Worm (Caenorhabditis elegans) whole organism, L4 larva: ENCODE data around the gene evl-14.

ENCODE experiments used
- T26A8.4 ChIP-seq: fragments of 200-800 bp; sonication (Bioruptor generic); IDR thresholded peaks from 2 replicates; pipeline ENCODE4 v1.3.6; 2022; ENCODE audit warnings: missing genetic modification characterization, missing compliant biosample characterization
- ama-1 ChIP-seq: fragments of 150-350 bp; optimal IDR thresholded peaks from 2 replicates; lab custom pipeline; 2014; ENCODE audit warnings: inconsistent platforms, mixed read lengths
- fkh-10 ChIP-seq: fragments of 150-350 bp; optimal IDR thresholded peaks from 2 replicates; lab custom pipeline; 2014; ENCODE audit warnings: missing biosample characterization, missing genetic modification reagents, missing genetic modification characterization
- lin-29 ChIP-seq: fragments of 200-800 bp; sonication (Bioruptor generic); IDR thresholded peaks from 2 replicates; pipeline ENCODE4 v1.3.6; 2022; ENCODE audit warnings: missing genetic modification reagents, missing genetic modification characterization, missing compliant biosample characterization
- mdl-1 ChIP-seq, 2 experiments: fragments of 150-350 bp in 1 of 2; sonication (generic microtip) in 1 of 2; optimal IDR thresholded peaks; 2 replicates each; lab custom pipeline; 2014 to 2017; ENCODE audit warnings: missing biosample characterization in 2 of 2, missing genetic modification characterization in 2 of 2
- mdt-29 ChIP-seq: fragments of 200-800 bp; sonication (Bioruptor generic); IDR thresholded peaks from 2 replicates; pipeline ENCODE4 v1.3.6; 2022; ENCODE audit warnings: missing genetic modification reagents, missing genetic modification characterization, missing compliant biosample characterization
- nhr-11 ChIP-seq: fragments of 150-350 bp; optimal IDR thresholded peaks from 2 replicates; lab custom pipeline; 2014; ENCODE audit warnings: missing biosample characterization, missing genetic modification characterization
- nhr-48 ChIP-seq: sonication (generic microtip); optimal IDR thresholded peaks from 2 replicates; lab custom pipeline; 2016; ENCODE audit warnings: mild to moderate bottlenecking, missing genetic modification characterization, missing compliant biosample characterization
- pqm-1 ChIP-seq: sonication (generic microtip); optimal IDR thresholded peaks from 2 replicates; lab custom pipeline; 2017; ENCODE audit warnings: missing biosample characterization, missing genetic modification characterization
- saeg-2 ChIP-seq: fragments of 200-800 bp; sonication (Bioruptor generic); IDR thresholded peaks from 2 replicates; pipeline ENCODE4 v1.3.6; 2022; ENCODE audit warnings: missing genetic modification reagents, missing genetic modification characterization, missing compliant biosample characterization
- snpc-4 ChIP-seq: fragments of 150-350 bp; optimal IDR thresholded peaks from 2 replicates; lab custom pipeline; 2014; ENCODE audit warnings: missing biosample characterization, missing genetic modification characterization
- unc-39 ChIP-seq: sonication (generic microtip); optimal IDR thresholded peaks from 2 replicates; lab custom pipeline; 2017; ENCODE audit warnings: missing biosample characterization, missing genetic modification characterization
- unc-62 ChIP-seq, 3 experiments: fragments of 150-350 bp in 1 of 3; sonication (generic microtip); optimal IDR thresholded peaks in 2 of 3; peaks in 1 of 3; 1 replicate in 1 of 3; 2 replicates in 2 of 3; lab custom pipeline; 2014 to 2017; ENCODE audit warnings: missing biosample characterization in 3 of 3, missing genetic modification characterization in 3 of 3, missing genetic modification reagents in 3 of 3, missing genotype in 1 of 3

ce11 chrIII:4263048-4263447 lies 49.9 kb downstream of the evl-14 start, which contains the start of gene T08A11.1:
- no peak for TF ChIP-seq ama-1 (lab: Kevin White, UChicago)
- TF ChIP-seq unc-62 (GFP tag; optimal IDR thresholded peaks at IDR 0.05 in 1 of 2; lab: Kevin White, UChicago), result no peak
- no peak for TF ChIP-seq unc-62 (tag; optimal IDR thresholded peaks at IDR 0.05; lab: Kevin White, UChicago)
- no peak for TF ChIP-seq mdl-1 (tag; optimal IDR thresholded peaks at IDR 0.05; lab: Kevin White, UChicago)
- TF ChIP-seq snpc-4 (tag; lab: Kevin White, UChicago), result no peak
- no peak for TF ChIP-seq mdt-29 (GFP tag; lab: Robert Waterston, UW)
- no peak for TF ChIP-seq nhr-48 (tag; lab: Kevin White, UChicago)
- no peak for TF ChIP-seq fkh-10
- no peak for TF ChIP-seq saeg-2 (GFP tag; lab: Robert Waterston, UW)
- TF ChIP-seq lin-29 (GFP tag; lab: Robert Waterston, UW), result no peak
- no peak for TF ChIP-seq unc-39 (tag; lab: Kevin White, UChicago)
- TF ChIP-seq nhr-11 (tag; lab: Kevin White, UChicago), result no peak
- TF ChIP-seq pqm-1, result no peak
- TF ChIP-seq T26A8.4, result no peak
